Worm (Caenorhabditis elegans) whole organism, early embryonic: ENCODE results near the gene W02B12.13.

ENCODE experiments used
- B0310.2 ChIP-seq: sonication (generic microtip); optimal IDR thresholded peaks from 2 replicates; lab custom pipeline; 2016; ENCODE audit warnings: mild to moderate bottlenecking, missing genetic modification characterization, missing compliant biosample characterization
- F13C5.2 ChIP-seq: sonication (generic microtip); optimal IDR thresholded peaks from 2 replicates; lab custom pipeline; 2017; ENCODE audit warnings: mild to moderate bottlenecking, missing genetic modification characterization, inconsistent platforms, missing compliant biosample characterization
- aly-1 ChIP-seq: sonication (generic microtip); optimal IDR thresholded peaks from 2 replicates; lab custom pipeline; 2016; ENCODE audit warnings: missing genetic modification characterization, missing compliant biosample characterization
- ama-1 ChIP-seq: fragments of 150-350 bp; optimal IDR thresholded peaks from 2 replicates; lab custom pipeline; 2014
- ceh-13 ChIP-seq: fragments of 200-800 bp; sonication (Bioruptor generic); optimal IDR thresholded peaks from 2 replicates; lab custom pipeline; 2018; ENCODE audit warnings: mild to moderate bottlenecking, missing genetic modification characterization, missing compliant biosample characterization
- ceh-36 ChIP-seq: sonication (generic microtip); optimal IDR thresholded peaks from 2 replicates; lab custom pipeline; 2016; ENCODE audit warnings: missing genetic modification characterization, inconsistent platforms, missing compliant biosample characterization
- ets-7 ChIP-seq: sonication (generic microtip); optimal IDR thresholded peaks from 2 replicates; lab custom pipeline; 2016; ENCODE audit warnings: missing genotype, missing genetic modification characterization, missing compliant biosample characterization
- flt-1 ChIP-seq: fragments of 200-800 bp; sonication (Bioruptor generic); IDR thresholded peaks from 2 replicates; pipeline ENCODE4 v1.3.6; 2022; ENCODE audit warnings: missing genetic modification characterization, missing compliant biosample characterization
- hmbx-1 ChIP-seq: sonication (generic microtip); optimal IDR thresholded peaks from 2 replicates; lab custom pipeline; 2016; ENCODE audit warnings: mild to moderate bottlenecking, missing genetic modification characterization, missing compliant biosample characterization
- hmg-4 ChIP-seq: fragments of 200-800 bp; sonication (Bioruptor generic); optimal IDR thresholded peaks from 2 replicates; lab custom pipeline; 2018; ENCODE audit warnings: mild to moderate bottlenecking, missing genetic modification characterization, missing compliant biosample characterization
- hnd-1 ChIP-seq: sonication (generic microtip); optimal IDR thresholded peaks from 2 replicates; lab custom pipeline; 2016; ENCODE audit warnings: missing genetic modification characterization, missing compliant biosample characterization
- pes-1 ChIP-seq: fragments of 200-800 bp; sonication (Bioruptor generic); IDR thresholded peaks from 2 replicates; pipeline ENCODE4 v1.3.6; 2022; ENCODE audit warnings: missing genetic modification reagents, missing genetic modification characterization, missing compliant biosample characterization
- scrt-1 ChIP-seq: fragments of 200-800 bp; sonication (Bioruptor generic); IDR thresholded peaks from 2 replicates; pipeline ENCODE4 v1.3.6; 2022; ENCODE audit warnings: missing genetic modification characterization, missing compliant biosample characterization
- sea-1 ChIP-seq: fragments of 200-800 bp; sonication (Bioruptor generic); conservative IDR thresholded peaks from 2 replicates; pipeline ENCODE4 v1.3.6; 2022; ENCODE audit warnings: missing genetic modification characterization, missing compliant biosample characterization
- tbx-11 ChIP-seq: fragments of 200-800 bp; sonication (Bioruptor generic); IDR thresholded peaks from 2 replicates; pipeline ENCODE4 v1.3.6; 2022; ENCODE audit warnings: missing genetic modification characterization, missing compliant biosample characterization
- tbx-37 ChIP-seq: fragments of 200-800 bp; sonication (Bioruptor generic); conservative IDR thresholded peaks from 2 replicates; pipeline ENCODE4 v1.3.6; 2022; ENCODE audit warnings: missing genetic modification reagents, missing genetic modification characterization, missing compliant biosample characterization
- tra-4 ChIP-seq: sonication (generic microtip); optimal IDR thresholded peaks from 2 replicates; lab custom pipeline; 2017; ENCODE audit warnings: missing genetic modification characterization, missing compliant biosample characterization

Gene W02B12.13

ce11 chrII:11453025-11453424, 8.0 kb downstream of the W02B12.13 start, which contains the start of gene rsp-1:
rsp-1 (plus strand) TSS chrII:11453362.
- peak; percentile 73 for TF ChIP-seq aly-1
- no peak for TF ChIP-seq ama-1 (lab: Kevin White, UChicago)
- TF ChIP-seq scrt-1 = peak; percentile 48; the same call in 1 of the 2 replicates
- TF ChIP-seq ets-7 (tag; lab: Kevin White, UChicago) = no peak
- TF ChIP-seq hmbx-1 = no peak
- TF ChIP-seq sea-1 (GFP tag; lab: Robert Waterston, UW) = no peak
- peak; percentile 54; the same call in 1 of the 2 replicates for TF ChIP-seq pes-1 (GFP tag; lab: Robert Waterston, UW)
- TF ChIP-seq ceh-36 (tag; lab: Kevin White, UChicago) = peak; percentile 62
- TF ChIP-seq F13C5.2 (tag; lab: Kevin White, UChicago) = peak; percentile 4
- TF ChIP-seq hnd-1 (tag; lab: Kevin White, UChicago) = no peak
- peak; percentile 30 for TF ChIP-seq tra-4 (tag; lab: Kevin White, UChicago)
- TF ChIP-seq ceh-13 = no peak
- no peak for TF ChIP-seq flt-1
- TF ChIP-seq hmg-4 (GFP tag; lab: Kevin White, UChicago) = peak; percentile 55
- no peak for TF ChIP-seq B0310.2 (tag; lab: Kevin White, UChicago)
- no peak for TF ChIP-seq tbx-11 (GFP tag; lab: Robert Waterston, UW)
- TF ChIP-seq tbx-37 (GFP tag; lab: Robert Waterston, UW) = 0 out of 2 replicates have a peak, but pooled peaks have one; percentile 8

- no peak for TF ChIP-seq ama-1 (lab: Kevin White, UChicago)
- TF ChIP-seq hmg-4 (GFP tag; lab: Kevin White, UChicago) = no peak
- TF ChIP-seq hmbx-1 = no peak
- TF ChIP-seq ceh-36 (tag; lab: Kevin White, UChicago) = no peak
- TF ChIP-seq F13C5.2 (tag; lab: Kevin White, UChicago) = no peak
These were observed 8.6 kb downstream of the W02B12.13 start for ce11 chrII:11453639-11454038.

- no peak for TF ChIP-seq flt-1
These were observed 10.1 kb downstream of the W02B12.13 start for ce11 chrII:11455140-11455539.

- TF ChIP-seq flt-1 (no peak), hnd-1 (tag; lab: Kevin White, UChicago) (no peak), B0310.2 (tag; lab: Kevin White, UChicago) (no peak), ceh-36 (tag; lab: Kevin White, UChicago) (no peak), tbx-37 (GFP tag; lab: Robert Waterston, UW) (no peak), tbx-11 (GFP tag; lab: Robert Waterston, UW) (no peak), tra-4 (tag; lab: Kevin White, UChicago) (no peak), hmbx-1 (no peak), sea-1 (GFP tag; lab: Robert Waterston, UW) (no peak), hmg-4 (GFP tag; lab: Kevin White, UChicago) (no peak), ama-1 (lab: Kevin White, UChicago) (no peak), F13C5.2 (tag; lab: Kevin White, UChicago) (no peak), ets-7 (tag; lab: Kevin White, UChicago) (no peak), pes-1 (GFP tag; lab: Robert Waterston, UW) (no peak), ceh-13 (no peak), scrt-1 (no peak), aly-1 (no peak)
These were observed 10.6 kb downstream of the W02B12.13 start for ce11 chrII:11455715-11456114.

- no peak for TF ChIP-seq hmg-4 (GFP tag; lab: Kevin White, UChicago)
- TF ChIP-seq aly-1 = no peak
- TF ChIP-seq B0310.2 (tag; lab: Kevin White, UChicago) = no peak
- no peak for TF ChIP-seq tbx-37 (GFP tag; lab: Robert Waterston, UW)
- no peak for TF ChIP-seq scrt-1
These were observed 14.8 kb downstream of the W02B12.13 start for ce11 chrII:11459883-11460282.

ce11 chrII:11463899-11464298, 18.8 kb downstream of the W02B12.13 start:
- TF ChIP-seq hmbx-1 = no peak
- no peak for TF ChIP-seq ama-1 (lab: Kevin White, UChicago)
- no peak for TF ChIP-seq ceh-36 (tag; lab: Kevin White, UChicago)
- no peak for TF ChIP-seq flt-1
- TF ChIP-seq tbx-11 (GFP tag; lab: Robert Waterston, UW) = no peak
- TF ChIP-seq ets-7 (tag; lab: Kevin White, UChicago) = no peak
- no peak for TF ChIP-seq B0310.2 (tag; lab: Kevin White, UChicago)
- no peak for TF ChIP-seq tra-4 (tag; lab: Kevin White, UChicago)
- TF ChIP-seq pes-1 (GFP tag; lab: Robert Waterston, UW) = no peak
- TF ChIP-seq scrt-1 = no peak
- no peak for TF ChIP-seq hmg-4 (GFP tag; lab: Kevin White, UChicago)
- TF ChIP-seq ceh-13 = no peak
- TF ChIP-seq aly-1 = no peak
- no peak for TF ChIP-seq hnd-1 (tag; lab: Kevin White, UChicago)
- no peak for TF ChIP-seq sea-1 (GFP tag; lab: Robert Waterston, UW)
- TF ChIP-seq tbx-37 (GFP tag; lab: Robert Waterston, UW) = no peak
- TF ChIP-seq F13C5.2 (tag; lab: Kevin White, UChicago) = no peak

ce11 chrII:11464427-11464944, 19.4 kb downstream of the W02B12.13 start, which contains the start of the genes aars-1 and rga-1:
aars-1 (minus strand) TSS chrII:11464497.
rga-1 (plus strand) TSS chrII:11464894.
- TF ChIP-seq B0310.2 (tag; lab: Kevin White, UChicago) = no peak
- TF ChIP-seq tra-4 (tag; lab: Kevin White, UChicago) = no peak
- TF ChIP-seq ets-7 (tag; lab: Kevin White, UChicago) = peak; percentile 61
- TF ChIP-seq F13C5.2 (tag; lab: Kevin White, UChicago) = peak; percentile 27
- no peak for TF ChIP-seq hmg-4 (GFP tag; lab: Kevin White, UChicago)
- TF ChIP-seq ceh-13 = no peak
- TF ChIP-seq pes-1 (GFP tag; lab: Robert Waterston, UW) = no peak

ce11 chrII:11467541-11467940, 22.5 kb downstream of the W02B12.13 start, which contains the start of gene klp-17:
klp-17 (minus strand) TSS chrII:11467641.
- TF ChIP-seq pes-1 (GFP tag; lab: Robert Waterston, UW) (no peak), tbx-11 (GFP tag; lab: Robert Waterston, UW) (no peak), hmbx-1 (no peak), flt-1 (no peak), scrt-1 (no peak), ceh-36 (tag; lab: Kevin White, UChicago) (no peak), tra-4 (tag; lab: Kevin White, UChicago) (no peak)
